Worm (Caenorhabditis elegans): ENCODE results near the gene T04C9.2.

Gene T04C9.2

DNA sequence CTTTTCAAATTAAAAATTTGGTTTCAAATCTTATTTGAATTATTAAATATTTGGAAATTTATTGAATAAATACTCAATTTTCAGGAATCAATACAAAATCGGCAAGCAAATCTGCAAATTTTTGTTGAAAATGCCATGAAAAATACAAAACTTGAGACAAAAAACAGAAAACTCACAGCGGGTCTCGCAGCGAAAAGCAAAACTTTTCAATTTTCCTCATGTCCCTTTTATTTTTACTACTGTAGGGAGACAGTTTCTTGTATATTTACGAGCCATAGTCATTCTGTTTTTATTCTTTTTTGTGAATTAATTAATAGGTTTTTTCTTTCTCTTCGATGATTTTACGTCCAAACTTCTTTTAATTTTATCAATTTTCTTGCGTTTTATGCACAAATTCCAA is 3.2 kb upstream of the T04C9.2 start:
- no peak for TF ChIP-seq alr-1 (tag; optimal IDR thresholded peaks at IDR 0.05)
- no peak for TF ChIP-seq nhr-77 (tag; optimal IDR thresholded peaks at IDR 0.05)
- no peak for TF ChIP-seq sma-9 (GFP tag; optimal IDR thresholded peaks at IDR 0.05)
- TF ChIP-seq sma-9 (tag; optimal IDR thresholded peaks at IDR 0.05): no peak
- no peak for TF ChIP-seq zag-1 (tag; optimal IDR thresholded peaks at IDR 0.05)
- TF ChIP-seq crh-2 (tag; optimal IDR thresholded peaks at IDR 0.05): no peak
- no peak for TF ChIP-seq nhr-237 (tag; optimal IDR thresholded peaks at IDR 0.05)
- no peak for TF ChIP-seq lin-13 (GFP tag; optimal IDR thresholded peaks at IDR 0.05)
- no peak for TF ChIP-seq nhr-12 (tag; optimal IDR thresholded peaks at IDR 0.05)
- TF ChIP-seq peb-1 (tag; optimal IDR thresholded peaks at IDR 0.05): no peak
- no peak for TF ChIP-seq snpc-4 (tag; optimal IDR thresholded peaks at IDR 0.05)
- TF ChIP-seq lin-39 (tag; optimal IDR thresholded peaks at IDR 0.05): no peak
- TF ChIP-seq ZK546.5 (tag; optimal IDR thresholded peaks at IDR 0.05): no peak
- TF ChIP-seq mab-5 (tag; optimal IDR thresholded peaks at IDR 0.05): no peak
- TF ChIP-seq nhr-6 (tag; optimal IDR thresholded peaks at IDR 0.05): no peak
- no peak for TF ChIP-seq mbf-1 (tag; optimal IDR thresholded peaks at IDR 0.05)
- TF ChIP-seq unc-62 (GFP tag; optimal IDR thresholded peaks at IDR 0.05): no peak

DNA sequence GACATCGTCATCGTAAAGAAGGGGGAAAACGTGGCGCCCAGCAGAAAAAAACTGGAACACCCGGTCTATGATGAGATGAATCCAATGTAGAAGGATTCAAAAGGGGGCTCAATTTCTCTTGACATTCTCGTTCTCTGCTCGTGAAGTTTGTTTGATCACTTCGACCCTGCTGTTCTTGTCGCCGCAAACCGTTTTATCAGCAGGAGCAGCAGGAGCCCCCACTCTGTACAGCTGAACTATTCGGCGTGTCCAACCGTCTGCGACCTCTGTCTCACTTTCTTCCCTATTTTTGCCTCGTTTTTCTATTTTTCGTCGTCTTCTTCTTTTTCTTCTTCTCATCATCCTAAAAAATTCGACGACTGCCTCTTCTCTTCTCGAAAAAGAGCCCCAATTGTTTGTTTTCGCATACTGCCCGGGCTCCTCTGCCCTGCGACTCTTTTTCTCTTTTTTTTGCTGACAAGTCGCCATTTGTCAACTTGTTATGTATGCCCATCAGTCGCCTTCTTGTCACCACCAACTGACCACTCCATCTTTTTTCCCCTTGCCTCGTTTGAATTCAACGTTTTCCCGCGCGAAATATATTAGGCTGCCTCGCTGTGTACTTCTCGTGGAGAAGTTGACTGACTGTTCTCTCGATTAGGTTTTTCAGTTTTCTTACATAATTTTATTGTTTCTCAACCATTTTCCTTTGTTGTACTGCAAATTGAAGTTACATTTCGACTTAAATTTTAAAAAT is 2.5 kb upstream of the T04C9.2 start:
- TF ChIP-seq sem-4 (tag; optimal IDR thresholded peaks at IDR 0.05): peak; percentile 32
- TF ChIP-seq ceh-16 (tag; optimal IDR thresholded peaks at IDR 0.05): no peak
- TF ChIP-seq F13H6.1 (tag; optimal IDR thresholded peaks at IDR 0.05): peak; percentile 48
- TF ChIP-seq lsy-2 (tag; optimal IDR thresholded peaks at IDR 0.05): peak in 1 of 2 experiments; percentile 40
- peak; percentile 80 for TF ChIP-seq mab-5 (tag; optimal IDR thresholded peaks at IDR 0.05)
- TF ChIP-seq gmeb-1 (tag; optimal IDR thresholded peaks at IDR 0.05): peak; percentile 43
- no peak for TF ChIP-seq lin-11 (tag; optimal IDR thresholded peaks at IDR 0.05)
- no peak for TF ChIP-seq Y55F3AM.14 (GFP tag; optimal IDR thresholded peaks at IDR 0.05)
- TF ChIP-seq sma-3 (GFP tag; optimal IDR thresholded peaks at IDR 0.05): peak; percentile 3
- no peak for TF ChIP-seq ama-1 (optimal IDR thresholded peaks at IDR 0.05)
- peak; percentile 34 for TF ChIP-seq nhr-25 (tag; optimal IDR thresholded peaks at IDR 0.05)
- peak; percentile 34 for TF ChIP-seq C34F6.9 (tag; optimal IDR thresholded peaks at IDR 0.05)
- TF ChIP-seq nhr-10 (tag; optimal IDR thresholded peaks at IDR 0.05): no peak
- no peak for TF ChIP-seq nhr-237 (tag; optimal IDR thresholded peaks at IDR 0.05)
- TF ChIP-seq crh-2 (tag; optimal IDR thresholded peaks at IDR 0.05): peak; percentile 33
- peak; percentile 39 for TF ChIP-seq nhr-129 (tag; optimal IDR thresholded peaks at IDR 0.05)
- no peak for TF ChIP-seq lin-39 (tag; optimal IDR thresholded peaks at IDR 0.05)

ce11 chrIII:5990090-5990489 is 1.6 kb upstream of the T04C9.2 start:
- TF ChIP-seq lin-39 (tag; optimal IDR thresholded peaks at IDR 0.05) (no peak), crh-2 (tag; optimal IDR thresholded peaks at IDR 0.05) (no peak), C34F6.9 (tag; optimal IDR thresholded peaks at IDR 0.05) (peak; percentile 52), egl-27 (tag; optimal IDR thresholded peaks at IDR 0.05) (no peak), F13H6.1 (tag; optimal IDR thresholded peaks at IDR 0.05) (no peak), unc-55 (GFP tag; optimal IDR thresholded peaks at IDR 0.05) (peak; percentile 73), unc-39 (tag; optimal IDR thresholded peaks at IDR 0.05) (no peak), nhr-129 (tag; optimal IDR thresholded peaks at IDR 0.05) (peak; percentile 9), zag-1 (tag; optimal IDR thresholded peaks at IDR 0.05) (no peak), nhr-11 (tag; optimal IDR thresholded peaks at IDR 0.05) (no peak), ZK546.5 (tag; optimal IDR thresholded peaks at IDR 0.05) (no peak), unc-62 (GFP tag; optimal IDR thresholded peaks at IDR 0.05) (no peak), nhr-23 (tag; optimal IDR thresholded peaks at IDR 0.05) (no peak)

DNA sequence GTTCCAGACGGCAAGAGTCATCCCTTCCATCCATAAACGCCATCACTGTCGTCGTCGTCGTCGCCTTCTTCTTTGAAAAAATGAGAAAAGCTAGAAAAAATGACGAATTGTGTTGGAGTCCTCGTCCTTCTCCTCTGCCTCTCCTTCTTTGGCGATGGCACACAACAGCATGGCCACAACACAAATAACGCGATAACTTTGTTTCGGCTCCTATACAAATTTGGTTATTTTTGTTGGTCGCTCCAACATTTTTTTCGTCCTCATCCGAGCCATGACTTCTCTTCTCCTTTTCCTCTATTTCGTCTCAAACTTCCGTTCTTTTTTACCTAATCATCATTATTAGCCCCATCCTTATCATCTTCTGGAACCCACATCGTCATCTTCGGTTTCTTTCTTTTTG is 363 bp downstream of the T04C9.2 start:
- TF ChIP-seq unc-55 (GFP tag; optimal IDR thresholded peaks at IDR 0.05) (peak; percentile 2), ceh-16 (tag; optimal IDR thresholded peaks at IDR 0.05) (no peak), lsy-2 (tag; optimal IDR thresholded peaks at IDR 0.05) (peak in 1 of 2 experiments; percentile 12), sma-9 (GFP tag; optimal IDR thresholded peaks at IDR 0.05) (peak; percentile 13), sma-9 (tag; optimal IDR thresholded peaks at IDR 0.05) (no peak), snpc-4 (tag; optimal IDR thresholded peaks at IDR 0.05) (no peak)

DNA sequence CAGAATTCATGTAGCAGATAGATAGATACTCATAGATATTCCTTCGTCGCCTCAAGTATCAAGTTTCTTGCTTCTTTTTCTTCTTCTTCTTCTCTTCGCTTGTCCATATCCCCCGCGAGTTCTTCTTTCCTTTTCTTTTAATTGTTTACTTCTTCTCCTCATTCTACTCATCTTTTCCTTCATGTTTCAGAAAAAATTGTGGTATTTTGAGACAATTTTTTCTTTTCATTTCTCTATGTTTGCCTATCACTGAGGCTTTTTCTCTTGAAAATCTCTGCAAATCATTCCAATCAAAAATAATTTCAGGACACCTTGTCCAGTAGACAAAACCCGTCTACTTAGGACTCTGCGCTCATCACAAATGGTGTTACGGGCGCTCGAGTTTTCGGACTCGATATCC is 1.2 kb downstream of the T04C9.2 start, which contains the start of gene T04C9.1:
Gene T04C9.1, plus strand, starts transcription at position 301 of the 400 bp plus-strand sequence.
- no peak for TF ChIP-seq mdl-1 (tag; optimal IDR thresholded peaks at IDR 0.05)
- peak; percentile 0 for TF ChIP-seq unc-55 (GFP tag; optimal IDR thresholded peaks at IDR 0.05)

Measured in whole organism, L2 larva.